Fruit fly (Drosophila melanogaster): ENCODE results near the gene CG32148.
A peak's percentile ranks its signal among the peaks of the same experiment; 100 is the strongest.

CG32148 gene

dm6 chr3L:15009681-15010080 is 13.6 kb upstream of the CG32148 start (continued):
- TF ChIP-seq CG12391 (tag; optimal IDR thresholded peaks at IDR 0.05) (peak; percentile 6), CG3163 (GFP tag; optimal IDR thresholded peaks at IDR 0.05) (no peak), CG17359 (tag; optimal IDR thresholded peaks at IDR 0.05) (peak; percentile 26), lmd (GFP tag; IDR thresholded peaks at IDR 0.05) (peak; percentile 12; the same call in 1 of the 2 replicates), GATAe (GFP tag; conservative IDR thresholded peaks at IDR 0.05) (no peak), ssp (GFP tag; IDR thresholded peaks at IDR 0.05) (no peak), TFAM (GFP tag; optimal IDR thresholded peaks at IDR 0.05) (no peak), grau (tag; optimal IDR thresholded peaks at IDR 0.05) (peak; percentile 5)

- TF ChIP-seq CG2199 (GFP tag; IDR thresholded peaks at IDR 0.05) (peak; percentile 17; the same call in 2 of the 3 replicates), eve (GFP tag; optimal IDR thresholded peaks at IDR 0.05) (peak in 1 of 2 experiments; percentile 20), gcm (GFP tag; optimal IDR thresholded peaks at IDR 0.05) (peak; percentile 66), tx (GFP tag; optimal IDR thresholded peaks at IDR 0.05) (no peak), Six4 (GFP tag; optimal IDR thresholded peaks at IDR 0.05) (no peak), tin (GFP tag; optimal IDR thresholded peaks at IDR 0.05) (no peak), CG12942 (GFP tag; optimal IDR thresholded peaks at IDR 0.05) (no peak), CG15514 (GFP tag; optimal IDR thresholded peaks at IDR 0.05) (peak; percentile 16), CG18011 (GFP tag; optimal IDR thresholded peaks at IDR 0.05) (no peak), Blimp-1 (GFP tag; optimal IDR thresholded peaks at IDR 0.05) (peak; percentile 81), CG1602 (GFP tag; optimal IDR thresholded peaks at IDR 0.05) (no peak)
Measured at dm6 chr3L:15010601-15011000, 12.7 kb upstream of the CG32148 start.

- no peak for TF ChIP-seq cad (GFP tag; optimal IDR thresholded peaks at IDR 0.05)
- no peak for TF ChIP-seq Drgx (GFP tag; IDR thresholded peaks at IDR 0.05)
- 0 out of 3 replicates have a peak, but pooled peaks have one; percentile 40 for TF ChIP-seq hb (GFP tag; IDR thresholded peaks at IDR 0.05; ENCODE audit: partially characterized antibody)
- peak; percentile 48 for TF ChIP-seq CG10979 (tag; optimal IDR thresholded peaks at IDR 0.05)
- no peak for TF ChIP-seq Dfd (GFP tag; optimal IDR thresholded peaks at IDR 0.05)
- TF ChIP-seq hth (optimal IDR thresholded peaks at IDR 0.05), result no peak
- no peak for TF ChIP-seq CG12219 (GFP tag; optimal IDR thresholded peaks at IDR 0.05)
- no peak for TF ChIP-seq pb (GFP tag; optimal IDR thresholded peaks at IDR 0.05)
- TF ChIP-seq chn (GFP tag; optimal IDR thresholded peaks at IDR 0.05), result no peak
- TF ChIP-seq Sox102F (GFP tag; optimal IDR thresholded peaks at IDR 0.05), result no peak
- TF ChIP-seq CTCF (GFP tag; optimal IDR thresholded peaks at IDR 0.05), result peak; percentile 80
- no peak for TF ChIP-seq CG12659 (GFP tag; optimal IDR thresholded peaks at IDR 0.05)
- no peak for TF ChIP-seq Hmr (GFP tag; optimal IDR thresholded peaks at IDR 0.05)
- TF ChIP-seq CG2199 (GFP tag; IDR thresholded peaks at IDR 0.05), result 0 out of 3 replicates have a peak, but pooled peaks have one; percentile 37
- TF ChIP-seq pros (GFP tag; optimal IDR thresholded peaks at IDR 0.05), result no peak
- no peak for TF ChIP-seq Six4 (GFP tag; optimal IDR thresholded peaks at IDR 0.05)
Measured at dm6 chr3L:15011142-15011541, 12.2 kb upstream of the CG32148 start.

dm6 chr3L:15011638-15012335 is 11.5 kb upstream of the CG32148 start:
- TF ChIP-seq Side (GFP tag; optimal IDR thresholded peaks at IDR 0.05) (peak; percentile 23), CG7556 (GFP tag; optimal IDR thresholded peaks at IDR 0.05) (peak; percentile 76), Tbp (GFP tag; optimal IDR thresholded peaks at IDR 0.05) (no peak), CG4707 (GFP tag; optimal IDR thresholded peaks at IDR 0.05) (peak; percentile 49), Med (GFP tag) (peak; percentile 82), CG1233 (GFP tag; optimal IDR thresholded peaks at IDR 0.05) (peak; percentile 74), CG6689 (GFP tag; IDR thresholded peaks at IDR 0.05) (peak; percentile 78), fd102C (GFP tag; optimal IDR thresholded peaks at IDR 0.05) (peak; percentile 42), Fer3 (tag; optimal IDR thresholded peaks at IDR 0.05) (peak; percentile 75), lilli (GFP tag; optimal IDR thresholded peaks at IDR 0.05) (peak; percentile 50), CG9215 (GFP tag; IDR thresholded peaks at IDR 0.05) (peak; percentile 28; the same call in 1 of the 2 replicates), Scr (GFP tag; IDR thresholded peaks at IDR 0.05; ENCODE audit: partially characterized antibody) (no peak), Awh (GFP tag; IDR thresholded peaks at IDR 0.05) (peak; percentile 65), CG16815 (GFP tag; optimal IDR thresholded peaks at IDR 0.05) (peak; percentile 41), Fer1 (GFP tag; optimal IDR thresholded peaks at IDR 0.05) (peak; percentile 74)

Data from whole organism, embryonic.